Worm (Caenorhabditis elegans) whole organism, early embryonic: ENCODE results near the gene C50B6.7.

ENCODE experiments used
- B0310.2 ChIP-seq: sonication (generic microtip); optimal IDR thresholded peaks from 2 replicates; lab custom pipeline; 2016; ENCODE audit warnings: mild to moderate bottlenecking, missing genetic modification characterization, missing compliant biosample characterization
- F13C5.2 ChIP-seq: sonication (generic microtip); optimal IDR thresholded peaks from 2 replicates; lab custom pipeline; 2017; ENCODE audit warnings: mild to moderate bottlenecking, missing genetic modification characterization, inconsistent platforms, missing compliant biosample characterization
- aly-1 ChIP-seq: sonication (generic microtip); optimal IDR thresholded peaks from 2 replicates; lab custom pipeline; 2016; ENCODE audit warnings: missing genetic modification characterization, missing compliant biosample characterization
- ama-1 ChIP-seq: fragments of 150-350 bp; optimal IDR thresholded peaks from 2 replicates; lab custom pipeline; 2014
- ceh-13 ChIP-seq: fragments of 200-800 bp; sonication (Bioruptor generic); optimal IDR thresholded peaks from 2 replicates; lab custom pipeline; 2018; ENCODE audit warnings: mild to moderate bottlenecking, missing genetic modification characterization, missing compliant biosample characterization
- ceh-36 ChIP-seq: sonication (generic microtip); optimal IDR thresholded peaks from 2 replicates; lab custom pipeline; 2016; ENCODE audit warnings: missing genetic modification characterization, inconsistent platforms, missing compliant biosample characterization
- ets-7 ChIP-seq: sonication (generic microtip); optimal IDR thresholded peaks from 2 replicates; lab custom pipeline; 2016; ENCODE audit warnings: missing genotype, missing genetic modification characterization, missing compliant biosample characterization
- flt-1 ChIP-seq: fragments of 200-800 bp; sonication (Bioruptor generic); IDR thresholded peaks from 2 replicates; pipeline ENCODE4 v1.3.6; 2022; ENCODE audit warnings: missing genetic modification characterization, missing compliant biosample characterization
- hmbx-1 ChIP-seq: sonication (generic microtip); optimal IDR thresholded peaks from 2 replicates; lab custom pipeline; 2016; ENCODE audit warnings: mild to moderate bottlenecking, missing genetic modification characterization, missing compliant biosample characterization
- hmg-4 ChIP-seq: fragments of 200-800 bp; sonication (Bioruptor generic); optimal IDR thresholded peaks from 2 replicates; lab custom pipeline; 2018; ENCODE audit warnings: mild to moderate bottlenecking, missing genetic modification characterization, missing compliant biosample characterization
- hnd-1 ChIP-seq: sonication (generic microtip); optimal IDR thresholded peaks from 2 replicates; lab custom pipeline; 2016; ENCODE audit warnings: missing genetic modification characterization, missing compliant biosample characterization
- pes-1 ChIP-seq: fragments of 200-800 bp; sonication (Bioruptor generic); IDR thresholded peaks from 2 replicates; pipeline ENCODE4 v1.3.6; 2022; ENCODE audit warnings: missing genetic modification reagents, missing genetic modification characterization, missing compliant biosample characterization
- scrt-1 ChIP-seq: fragments of 200-800 bp; sonication (Bioruptor generic); IDR thresholded peaks from 2 replicates; pipeline ENCODE4 v1.3.6; 2022; ENCODE audit warnings: missing genetic modification characterization, missing compliant biosample characterization
- sea-1 ChIP-seq: fragments of 200-800 bp; sonication (Bioruptor generic); conservative IDR thresholded peaks from 2 replicates; pipeline ENCODE4 v1.3.6; 2022; ENCODE audit warnings: missing genetic modification characterization, missing compliant biosample characterization
- tbx-11 ChIP-seq: fragments of 200-800 bp; sonication (Bioruptor generic); IDR thresholded peaks from 2 replicates; pipeline ENCODE4 v1.3.6; 2022; ENCODE audit warnings: missing genetic modification characterization, missing compliant biosample characterization
- tbx-37 ChIP-seq: fragments of 200-800 bp; sonication (Bioruptor generic); conservative IDR thresholded peaks from 2 replicates; pipeline ENCODE4 v1.3.6; 2022; ENCODE audit warnings: missing genetic modification reagents, missing genetic modification characterization, missing compliant biosample characterization
- tra-4 ChIP-seq: sonication (generic microtip); optimal IDR thresholded peaks from 2 replicates; lab custom pipeline; 2017; ENCODE audit warnings: missing genetic modification characterization, missing compliant biosample characterization

Gene C50B6.7

DNA sequence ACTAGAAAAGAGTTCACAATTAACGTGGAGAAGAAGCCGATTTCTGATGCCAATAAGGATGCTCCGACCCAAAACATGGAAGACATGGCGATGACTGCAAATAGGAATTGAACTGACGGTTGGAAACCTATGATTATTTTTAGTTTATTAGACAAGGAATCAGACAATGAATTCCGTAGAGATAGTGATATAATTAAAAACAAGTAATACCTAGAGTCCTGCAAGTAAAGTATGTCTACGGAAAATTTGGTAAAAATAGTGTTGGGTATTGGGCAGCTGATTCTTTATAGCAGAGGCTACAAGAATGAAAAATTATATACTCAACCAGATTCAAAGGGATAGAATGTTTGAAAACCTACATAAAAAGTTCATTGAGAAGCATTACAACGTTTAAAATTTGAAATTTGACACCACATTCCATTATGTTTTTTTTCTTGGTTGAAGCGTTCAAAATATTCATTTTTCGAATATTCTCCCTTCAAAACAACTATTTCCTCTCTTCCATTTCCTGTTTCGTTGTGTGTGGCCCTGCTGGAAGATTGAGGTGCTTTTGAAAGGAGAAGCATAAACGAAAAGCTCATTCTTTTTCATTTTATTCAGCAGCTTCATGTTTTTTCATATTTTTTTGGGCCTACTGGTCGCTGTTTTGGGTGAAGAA is 15.0 kb upstream of the C50B6.7 start, which contains the start of the genes str-4 and lgc-48:
Gene str-4, minus strand, starts transcription at position 101 of the 658 bp plus-strand sequence.
Gene lgc-48, plus strand, starts transcription at position 608 of the 658 bp plus-strand sequence.
- TF ChIP-seq flt-1 (no peak), aly-1 (no peak), B0310.2 (tag; lab: Kevin White, UChicago) (no peak), ama-1 (lab: Kevin White, UChicago) (no peak), ceh-13 (GFP tag; lab: Kevin White, UChicago) (no peak), hnd-1 (no peak), tra-4 (tag; lab: Kevin White, UChicago) (no peak), hmg-4 (GFP tag; lab: Kevin White, UChicago) (no peak), sea-1 (GFP tag; lab: Robert Waterston, UW) (no peak), F13C5.2 (no peak), ets-7 (tag; lab: Kevin White, UChicago) (no peak), ceh-36 (tag; lab: Kevin White, UChicago) (no peak), pes-1 (GFP tag; lab: Robert Waterston, UW) (no peak), hmbx-1 (tag; lab: Kevin White, UChicago) (no peak), tbx-11 (GFP tag; lab: Robert Waterston, UW) (no peak), tbx-37 (no peak), scrt-1 (GFP tag; lab: Robert Waterston, UW) (no peak)

DNA sequence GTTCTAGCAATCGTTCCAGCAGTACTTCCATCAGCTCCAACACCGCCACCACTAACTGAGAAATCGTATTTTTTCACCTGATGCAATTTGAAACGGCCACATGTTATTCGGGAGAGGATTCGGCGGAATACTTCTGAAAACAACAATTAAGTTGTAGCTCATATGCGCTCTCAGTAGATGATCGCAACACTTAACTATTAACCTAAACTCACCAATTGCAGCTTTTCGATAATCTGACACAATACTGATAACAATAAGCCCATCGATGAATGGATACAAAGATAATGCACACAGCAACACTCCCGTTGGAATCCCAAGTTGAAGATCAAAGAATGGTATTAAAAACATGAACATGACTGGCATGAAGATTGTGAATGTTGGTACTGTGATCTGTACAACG is 13.3 kb upstream of the C50B6.7 start:
- TF ChIP-seq scrt-1 (GFP tag; lab: Robert Waterston, UW), result no peak
- no peak for TF ChIP-seq ama-1 (lab: Kevin White, UChicago)
- TF ChIP-seq hmg-4 (GFP tag; lab: Kevin White, UChicago), result no peak
- TF ChIP-seq B0310.2 (tag; lab: Kevin White, UChicago), result no peak
- TF ChIP-seq pes-1 (GFP tag; lab: Robert Waterston, UW), result no peak
- TF ChIP-seq aly-1, result no peak
- no peak for TF ChIP-seq hnd-1
- TF ChIP-seq flt-1, result no peak

DNA sequence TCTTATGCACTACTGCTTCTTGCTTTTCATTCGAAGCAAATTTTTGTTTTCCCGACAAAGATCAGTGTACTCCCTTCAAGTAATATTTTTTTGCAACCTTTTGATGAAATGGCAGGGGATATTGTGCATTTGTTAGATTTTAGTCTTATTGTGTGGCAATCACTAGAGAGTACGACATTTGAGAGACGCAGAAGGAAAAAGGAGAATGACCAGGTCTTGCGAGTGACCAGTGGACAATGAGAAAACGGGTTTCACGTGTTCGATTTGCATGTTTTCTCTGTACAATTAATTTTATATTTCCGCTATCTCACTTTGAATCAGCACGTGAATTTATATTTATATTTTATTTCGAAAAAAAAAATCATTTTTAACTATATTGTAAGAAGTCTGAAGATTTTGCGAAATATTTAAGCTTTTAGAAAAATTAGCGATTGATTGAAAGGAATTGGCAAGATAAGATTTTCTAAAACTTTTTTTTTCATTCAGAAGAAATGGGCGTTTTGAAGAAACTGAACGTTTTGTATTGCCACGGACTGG is 11.2 kb upstream of the C50B6.7 start, which contains the start of gene C50B6.9:
Gene C50B6.9, plus strand, starts transcription at position 487 of the 537 bp plus-strand sequence.
- no peak for TF ChIP-seq hnd-1
- TF ChIP-seq ceh-13 (GFP tag; lab: Kevin White, UChicago), result no peak
- no peak for TF ChIP-seq tra-4 (tag; lab: Kevin White, UChicago)
- no peak for TF ChIP-seq scrt-1 (GFP tag; lab: Robert Waterston, UW)
- no peak for TF ChIP-seq hmg-4 (GFP tag; lab: Kevin White, UChicago)
- TF ChIP-seq F13C5.2, result no peak
- TF ChIP-seq tbx-11 (GFP tag; lab: Robert Waterston, UW), result no peak
- TF ChIP-seq ama-1 (lab: Kevin White, UChicago), result no peak
- TF ChIP-seq aly-1, result no peak
- TF ChIP-seq tbx-37, result no peak
- no peak for TF ChIP-seq hmbx-1 (tag; lab: Kevin White, UChicago)
- TF ChIP-seq ceh-36 (tag; lab: Kevin White, UChicago), result no peak
- TF ChIP-seq sea-1 (GFP tag; lab: Robert Waterston, UW), result no peak
- TF ChIP-seq pes-1 (GFP tag; lab: Robert Waterston, UW), result no peak
- no peak for TF ChIP-seq B0310.2 (tag; lab: Kevin White, UChicago)
- TF ChIP-seq flt-1, result no peak
- no peak for TF ChIP-seq ets-7 (tag; lab: Kevin White, UChicago)

DNA sequence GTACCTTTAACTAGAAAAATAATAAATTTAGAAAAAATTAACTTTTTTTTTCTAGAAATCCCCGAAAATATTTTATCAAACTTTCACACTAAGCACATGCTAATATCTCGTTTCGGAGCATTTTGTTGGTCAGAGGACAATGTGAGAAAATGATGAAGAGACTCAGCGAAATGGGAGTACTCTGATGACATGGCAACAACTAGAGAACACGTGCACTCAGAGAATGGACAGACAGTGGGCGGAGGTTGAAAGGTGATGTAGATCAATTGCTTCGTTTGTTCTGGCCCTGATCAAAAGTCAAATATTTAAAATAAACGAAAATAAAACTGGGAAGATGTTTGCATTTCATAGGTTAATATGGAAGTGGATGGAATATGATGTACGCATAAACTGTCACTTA is 9.7 kb upstream of the C50B6.7 start:
- no peak for TF ChIP-seq tbx-11 (GFP tag; lab: Robert Waterston, UW)
- TF ChIP-seq hmbx-1 (tag; lab: Kevin White, UChicago), result no peak
- no peak for TF ChIP-seq hnd-1
- no peak for TF ChIP-seq scrt-1 (GFP tag; lab: Robert Waterston, UW)
- no peak for TF ChIP-seq sea-1 (GFP tag; lab: Robert Waterston, UW)
- no peak for TF ChIP-seq hmg-4 (GFP tag; lab: Kevin White, UChicago)
- no peak for TF ChIP-seq flt-1
- TF ChIP-seq ama-1 (lab: Kevin White, UChicago), result no peak
- TF ChIP-seq ets-7 (tag; lab: Kevin White, UChicago), result no peak
- TF ChIP-seq ceh-13 (GFP tag; lab: Kevin White, UChicago), result no peak
- TF ChIP-seq ceh-36 (tag; lab: Kevin White, UChicago), result no peak
- TF ChIP-seq pes-1 (GFP tag; lab: Robert Waterston, UW), result no peak
- TF ChIP-seq B0310.2 (tag; lab: Kevin White, UChicago), result no peak
- TF ChIP-seq tra-4 (tag; lab: Kevin White, UChicago), result no peak
- TF ChIP-seq aly-1, result no peak

DNA sequence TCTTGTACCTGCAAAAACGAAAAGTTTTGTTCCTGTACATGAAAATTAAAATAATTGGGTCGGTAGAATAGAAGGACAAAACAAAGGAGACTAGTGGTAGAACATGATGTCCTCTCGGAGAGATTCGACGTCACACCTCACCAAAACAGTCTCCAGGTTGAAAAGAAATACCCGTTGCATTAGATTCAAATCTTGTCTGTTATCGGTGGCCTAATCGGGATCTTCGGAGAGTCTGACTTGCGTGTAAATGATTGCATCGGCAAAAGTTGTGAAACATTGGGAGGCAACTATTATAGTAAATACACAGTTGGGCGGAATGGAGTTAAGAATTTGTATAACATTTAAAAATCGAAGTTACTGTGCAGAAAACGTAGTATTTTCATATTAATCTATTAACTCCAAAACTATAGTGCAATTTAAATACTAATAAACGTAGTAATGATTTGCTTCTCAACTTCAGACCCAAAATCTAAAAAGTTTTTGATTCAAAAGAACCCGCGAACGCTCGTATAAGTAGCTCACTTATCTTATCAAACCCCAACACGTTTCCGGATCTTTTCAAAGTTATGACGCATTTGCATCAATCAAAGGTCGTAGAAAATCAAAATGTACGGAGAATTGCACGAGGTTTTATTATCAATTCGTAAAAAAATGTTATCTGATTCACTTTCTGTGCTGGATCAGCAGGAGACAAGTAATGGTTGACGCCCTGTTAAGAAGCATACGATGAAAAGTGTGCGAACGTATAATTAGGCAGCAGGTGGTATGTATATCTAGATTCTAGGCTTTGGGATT is 8.8 kb upstream of the C50B6.7 start, which contains the start of gene nhr-168:
Gene nhr-168, minus strand, starts transcription at position 486 of the 795 bp plus-strand sequence.
- TF ChIP-seq pes-1 (GFP tag; lab: Robert Waterston, UW) (no peak), ets-7 (tag; lab: Kevin White, UChicago) (no peak), F13C5.2 (no peak), ama-1 (lab: Kevin White, UChicago) (no peak), aly-1 (no peak), hmbx-1 (tag; lab: Kevin White, UChicago) (no peak), tbx-37 (no peak), scrt-1 (GFP tag; lab: Robert Waterston, UW) (no peak), tbx-11 (GFP tag; lab: Robert Waterston, UW) (no peak), hmg-4 (GFP tag; lab: Kevin White, UChicago) (no peak), hnd-1 (no peak), ceh-36 (tag; lab: Kevin White, UChicago) (no peak), tra-4 (tag; lab: Kevin White, UChicago) (no peak), B0310.2 (tag; lab: Kevin White, UChicago) (no peak), ceh-13 (GFP tag; lab: Kevin White, UChicago) (no peak), flt-1 (no peak), sea-1 (GFP tag; lab: Robert Waterston, UW) (no peak)

DNA sequence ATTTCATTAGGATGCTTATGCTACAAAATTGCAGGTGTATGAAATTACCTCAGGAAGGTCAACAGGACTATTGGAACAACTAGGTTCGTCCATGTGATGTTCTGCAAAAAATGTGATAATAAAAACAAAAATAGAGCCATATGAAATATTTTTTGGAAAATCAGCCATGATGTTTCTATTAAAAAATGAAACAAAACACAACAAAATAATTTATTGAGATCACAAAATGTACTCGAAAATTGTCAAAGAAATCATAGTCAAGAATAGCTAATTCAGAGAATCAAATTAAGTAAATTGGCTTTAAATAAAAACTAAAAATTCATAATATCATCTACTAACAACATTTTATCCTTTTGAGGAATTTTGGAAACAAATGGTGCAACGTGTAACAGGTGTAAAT is 6.1 kb upstream of the C50B6.7 start, which contains the start of gene nhr-129:
Gene nhr-129, minus strand, starts transcription at position 101 of the 400 bp plus-strand sequence.
- TF ChIP-seq F13C5.2 (no peak), ceh-36 (tag; lab: Kevin White, UChicago) (no peak), ceh-13 (GFP tag; lab: Kevin White, UChicago) (no peak), hmbx-1 (tag; lab: Kevin White, UChicago) (no peak), aly-1 (no peak), scrt-1 (GFP tag; lab: Robert Waterston, UW) (no peak), tbx-37 (no peak), hnd-1 (no peak), tbx-11 (GFP tag; lab: Robert Waterston, UW) (no peak), pes-1 (GFP tag; lab: Robert Waterston, UW) (no peak), hmg-4 (GFP tag; lab: Kevin White, UChicago) (no peak), flt-1 (no peak), ets-7 (tag; lab: Kevin White, UChicago) (no peak), tra-4 (tag; lab: Kevin White, UChicago) (no peak), B0310.2 (tag; lab: Kevin White, UChicago) (no peak), sea-1 (GFP tag; lab: Robert Waterston, UW) (no peak), ama-1 (lab: Kevin White, UChicago) (no peak)
